Worm (Caenorhabditis elegans) whole organism, L4 larva: ENCODE data around the gene Y43F8B.23.
A peak's percentile ranks its signal among the peaks of the same experiment; 100 is the strongest.

ENCODE experiments used
- F49E8.2 ChIP-seq: sonication (generic microtip); optimal IDR thresholded peaks from 2 replicates; lab custom pipeline; 2016; ENCODE audit warnings: missing compliant biosample characterization, mild to moderate bottlenecking, missing genetic modification characterization, borderline replicate concordance
- T20F7.1 ChIP-seq: fragments of 200-800 bp; sonication (Bioruptor generic); optimal IDR thresholded peaks from 2 replicates; lab custom pipeline; 2018; ENCODE audit warnings: mild to moderate bottlenecking, missing genetic modification characterization, missing compliant biosample characterization
- Y105C5A.15 ChIP-seq: fragments of 200-800 bp; sonication (Bioruptor generic); IDR thresholded peaks from 2 replicates; pipeline ENCODE4 v1.3.6; 2022; ENCODE audit warnings: missing genetic modification characterization, missing compliant biosample characterization
- arid-1 ChIP-seq: fragments of 200-800 bp; sonication (Bioruptor generic); conservative IDR thresholded peaks from 2 replicates; pipeline ENCODE4 v1.3.6; 2022; ENCODE audit warnings: missing genetic modification reagents, missing genetic modification characterization, missing compliant biosample characterization
- attf-4 ChIP-seq: sonication (generic microtip); optimal IDR thresholded peaks from 3 replicates; lab custom pipeline; 2017; ENCODE audit warnings: missing biosample characterization, missing genetic modification characterization
- ceh-28 ChIP-seq: fragments of 150-350 bp; optimal IDR thresholded peaks from 2 replicates; lab custom pipeline; 2014; ENCODE audit warnings: missing biosample characterization, missing genetic modification reagents, missing genetic modification characterization
- ceh-62 ChIP-seq: sonication (generic microtip); optimal IDR thresholded peaks from 2 replicates; lab custom pipeline; 2017; ENCODE audit warnings: missing biosample characterization, missing genetic modification characterization
- ces-1 ChIP-seq: fragments of 150-350 bp; sonication (generic microtip); optimal IDR thresholded peaks from 4 replicates; lab custom pipeline; 2014; ENCODE audit warnings: missing biosample characterization, missing genetic modification reagents, missing genetic modification characterization
- daf-16 ChIP-seq, 3 experiments: sonication (generic microtip); optimal IDR thresholded peaks; 2 replicates each; lab custom pipeline; 2016 to 2017; ENCODE audit warnings: missing genetic modification characterization in 3 of 3, missing genetic modification reagents in 3 of 3, mild to moderate bottlenecking in 2 of 3, missing compliant biosample characterization in 2 of 3, missing biosample characterization in 1 of 3, moderate library complexity in 1 of 3
- daf-8 ChIP-seq: fragments of 200-800 bp; sonication (Bioruptor generic); IDR thresholded peaks from 2 replicates; pipeline ENCODE4 v1.3.6; 2022; ENCODE audit warnings: missing genetic modification characterization, missing compliant biosample characterization
- dmd-6 ChIP-seq: fragments of 200-800 bp; sonication (Bioruptor generic); IDR thresholded peaks from 2 replicates; pipeline ENCODE4 v1.3.6; 2022; ENCODE audit warnings: missing genetic modification reagents, missing genetic modification characterization, missing compliant biosample characterization
- dmd-8 ChIP-seq: fragments of 200-800 bp; sonication (Bioruptor generic); IDR thresholded peaks from 2 replicates; pipeline ENCODE4 v1.3.6; 2022; ENCODE audit warnings: missing genetic modification characterization, missing compliant biosample characterization
- dmd-9 ChIP-seq: fragments of 200-800 bp; sonication (Bioruptor generic); IDR thresholded peaks from 2 replicates; pipeline ENCODE4 v1.3.6; 2022; ENCODE audit warnings: missing genetic modification reagents, missing genetic modification characterization, missing compliant biosample characterization
- dve-1 ChIP-seq: sonication (generic microtip); optimal IDR thresholded peaks from 2 replicates; lab custom pipeline; 2017; ENCODE audit warnings: antibody characterized with exemption, mild to moderate bottlenecking, missing genetic modification characterization, missing compliant biosample characterization; ENCODE audit not compliant: insufficient read depth
- egl-27 ChIP-seq: sonication (generic microtip); optimal IDR thresholded peaks from 3 replicates; lab custom pipeline; 2017; ENCODE audit warnings: missing biosample characterization, missing genetic modification reagents, missing genetic modification characterization
- egl-43 ChIP-seq: fragments of 200-800 bp; sonication (Bioruptor generic); IDR thresholded peaks from 2 replicates; pipeline ENCODE4 v1.3.6; 2022; ENCODE audit warnings: missing genetic modification reagents, missing genetic modification characterization, missing compliant biosample characterization
- fkh-10 ChIP-seq: fragments of 150-350 bp; optimal IDR thresholded peaks from 2 replicates; lab custom pipeline; 2014; ENCODE audit warnings: missing biosample characterization, missing genetic modification reagents, missing genetic modification characterization
- gei-8 ChIP-seq: fragments of 200-800 bp; sonication (Bioruptor generic); optimal IDR thresholded peaks from 2 replicates; lab custom pipeline; 2018; ENCODE audit warnings: mild to moderate bottlenecking, missing genetic modification characterization, missing compliant biosample characterization
- hlh-11 ChIP-seq: fragments of 200-800 bp; sonication (Bioruptor generic); optimal IDR thresholded peaks from 2 replicates; lab custom pipeline; 2018; ENCODE audit warnings: mild to moderate bottlenecking, missing genetic modification characterization, missing compliant biosample characterization
- hlh-30 ChIP-seq: sonication (generic microtip); optimal IDR thresholded peaks from 2 replicates; lab custom pipeline; 2017; ENCODE audit warnings: antibody characterized with exemption, mild to moderate bottlenecking, missing genetic modification characterization, missing compliant biosample characterization; ENCODE audit not compliant: insufficient read depth
- hmg-1.1 ChIP-seq: fragments of 200-800 bp; sonication (Bioruptor generic); IDR thresholded peaks from 2 replicates; pipeline ENCODE4 v1.3.6; 2022; ENCODE audit warnings: missing genetic modification reagents, missing genetic modification characterization, missing compliant biosample characterization
- lin-13 ChIP-seq: fragments of 150-350 bp; optimal IDR thresholded peaks from 2 replicates; lab custom pipeline; 2014; ENCODE audit warnings: missing biosample characterization, missing genetic modification reagents, missing genetic modification characterization
- lin-29 ChIP-seq: fragments of 200-800 bp; sonication (Bioruptor generic); IDR thresholded peaks from 2 replicates; pipeline ENCODE4 v1.3.6; 2022; ENCODE audit warnings: missing genetic modification reagents, missing genetic modification characterization, missing compliant biosample characterization
- lin-38 ChIP-seq: fragments of 200-800 bp; sonication (Bioruptor generic); IDR thresholded peaks from 2 replicates; pipeline ENCODE4 v1.3.6; 2022; ENCODE audit warnings: missing genetic modification reagents, missing genetic modification characterization, missing compliant biosample characterization
- lsy-2 ChIP-seq, 2 experiments: fragments of 150-350 bp in 1 of 2; sonication (generic microtip) in 1 of 2; optimal IDR thresholded peaks; 2 replicates each; lab custom pipeline; 2014 to 2017; ENCODE audit warnings: missing biosample characterization in 2 of 2, missing genetic modification characterization in 2 of 2
- madf-5 ChIP-seq, 2 experiments: fragments of 200-800 bp; sonication (Bioruptor generic); IDR thresholded peaks; 2 replicates each; pipeline ENCODE4 v1.3.6; 2022; ENCODE audit warnings: missing compliant biosample characterization in 2 of 2, missing genetic modification characterization in 2 of 2
- mdl-1 ChIP-seq, 2 experiments: fragments of 150-350 bp in 1 of 2; sonication (generic microtip) in 1 of 2; optimal IDR thresholded peaks; 2 replicates each; lab custom pipeline; 2014 to 2017; ENCODE audit warnings: missing biosample characterization in 2 of 2, missing genetic modification characterization in 2 of 2
- mep-1 ChIP-seq: fragments of 150-350 bp; sonication (generic microtip); optimal IDR thresholded peaks from 3 replicates; lab custom pipeline; 2014; ENCODE audit warnings: missing biosample characterization, missing genetic modification characterization
- mxl-3 ChIP-seq: fragments of 200-800 bp; sonication (Bioruptor generic); optimal IDR thresholded peaks from 2 replicates; lab custom pipeline; 2018; ENCODE audit warnings: mild to moderate bottlenecking, missing genetic modification characterization, missing compliant biosample characterization
- nhr-102 ChIP-seq: sonication (generic microtip); optimal IDR thresholded peaks from 2 replicates; lab custom pipeline; 2016; ENCODE audit warnings: mild to moderate bottlenecking, missing genetic modification characterization, moderate library complexity, missing compliant biosample characterization
- nhr-11 ChIP-seq: fragments of 150-350 bp; optimal IDR thresholded peaks from 2 replicates; lab custom pipeline; 2014; ENCODE audit warnings: missing biosample characterization, missing genetic modification characterization
- nhr-25 ChIP-seq: sonication (generic microtip); optimal IDR thresholded peaks from 2 replicates; lab custom pipeline; 2017; ENCODE audit warnings: missing genetic modification characterization, mild to moderate bottlenecking, missing compliant biosample characterization, antibody characterized with exemption, moderate library complexity, borderline replicate concordance; ENCODE audit not compliant: insufficient read depth
- nhr-28 ChIP-seq: fragments of 150-350 bp; optimal IDR thresholded peaks from 2 replicates; lab custom pipeline; 2014; ENCODE audit warnings: missing biosample characterization, missing genetic modification characterization
- php-3 ChIP-seq: fragments of 200-800 bp; sonication (Bioruptor generic); IDR thresholded peaks from 2 replicates; pipeline ENCODE4 v1.3.6; 2022; ENCODE audit warnings: missing genetic modification reagents, missing genetic modification characterization, missing compliant biosample characterization
- pqm-1 ChIP-seq: sonication (generic microtip); optimal IDR thresholded peaks from 2 replicates; lab custom pipeline; 2017; ENCODE audit warnings: missing biosample characterization, missing genetic modification characterization
- rbr-2 ChIP-seq: sonication (generic microtip); optimal IDR thresholded peaks from 2 replicates; lab custom pipeline; 2016; ENCODE audit warnings: missing genotype, missing genetic modification characterization, missing compliant biosample characterization
- sdz-12 ChIP-seq: fragments of 200-800 bp; sonication (Bioruptor generic); optimal IDR thresholded peaks from 2 replicates; lab custom pipeline; 2018; ENCODE audit warnings: mild to moderate bottlenecking, missing genetic modification characterization, missing compliant biosample characterization
- set-16 ChIP-seq: fragments of 200-800 bp; sonication (Bioruptor generic); IDR thresholded peaks from 2 replicates; pipeline ENCODE4 v1.3.6; 2022; ENCODE audit warnings: missing genetic modification reagents, missing genetic modification characterization, missing compliant biosample characterization
- snpc-1.2 ChIP-seq: fragments of 200-800 bp; sonication (Bioruptor generic); IDR thresholded peaks from 2 replicates; pipeline ENCODE4 v1.3.6; 2022; ENCODE audit warnings: missing genetic modification reagents, missing genetic modification characterization, missing compliant biosample characterization
- spr-3 ChIP-seq: fragments of 200-800 bp; sonication (Bioruptor generic); optimal IDR thresholded peaks from 2 replicates; lab custom pipeline; 2018; ENCODE audit warnings: mild to moderate bottlenecking, missing genetic modification characterization, missing compliant biosample characterization
- tag-97 ChIP-seq: fragments of 200-800 bp; sonication (Bioruptor generic); IDR thresholded peaks from 2 replicates; pipeline ENCODE4 v1.3.6; 2022; ENCODE audit warnings: missing genetic modification characterization, missing compliant biosample characterization
- unc-62 ChIP-seq, 3 experiments: fragments of 150-350 bp in 1 of 3; sonication (generic microtip); optimal IDR thresholded peaks in 2 of 3; peaks in 1 of 3; 1 replicate in 1 of 3; 2 replicates in 2 of 3; lab custom pipeline; 2014 to 2017; ENCODE audit warnings: missing biosample characterization in 3 of 3, missing genetic modification characterization in 3 of 3, missing genetic modification reagents in 3 of 3, missing genotype in 1 of 3
- zip-11 ChIP-seq: fragments of 200-800 bp; sonication (Bioruptor generic); IDR thresholded peaks from 2 replicates; pipeline ENCODE4 v1.3.6; 2022; ENCODE audit warnings: missing genetic modification characterization, missing compliant biosample characterization
- zip-2 ChIP-seq: fragments of 150-350 bp; optimal IDR thresholded peaks from 2 replicates; lab custom pipeline; 2014; ENCODE audit warnings: missing biosample characterization, missing genetic modification characterization
- ztf-11 ChIP-seq: fragments of 150-350 bp; optimal IDR thresholded peaks from 2 replicates; lab custom pipeline; 2014; ENCODE audit warnings: missing biosample characterization, missing genetic modification characterization

Gene Y43F8B.23

DNA sequence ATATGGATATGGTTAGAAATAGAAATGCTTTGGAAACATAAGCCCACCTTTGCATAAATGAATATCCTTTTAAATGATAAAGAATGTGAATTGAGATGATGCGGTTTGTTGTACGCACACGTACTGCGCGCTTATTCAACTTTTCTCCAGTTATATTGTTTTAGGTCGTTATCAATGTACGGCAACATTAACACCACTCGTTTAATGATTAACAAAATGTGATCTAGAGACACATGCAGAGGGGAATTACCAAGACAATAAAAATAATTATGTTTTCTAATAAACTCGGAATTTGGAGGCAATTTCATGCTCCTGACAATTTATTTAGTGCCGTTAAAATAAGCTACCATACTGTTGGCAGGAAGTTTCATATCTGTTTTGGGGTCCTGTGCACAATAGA, 22.0 kb downstream of the Y43F8B.23 start, which contains the start of gene M04C3.1:
TSS of gene M04C3.1 (minus strand) at position 164 of the 400 bp plus-strand sequence.
- peak; percentile 66 for TF ChIP-seq dve-1
- TF ChIP-seq sdz-12: no peak
- no peak for TF ChIP-seq T20F7.1
- TF ChIP-seq lsy-2 (tag; optimal IDR thresholded peaks at IDR 0.05; lab: Kevin White, UChicago): peak in 1 of 2 experiments; percentile 5
- no peak for TF ChIP-seq lin-29 (GFP tag; lab: Robert Waterston, UW)
- TF ChIP-seq zip-11: no peak
- no peak for TF ChIP-seq egl-27 (tag; lab: Kevin White, UChicago)
- TF ChIP-seq hmg-1.1 (GFP tag; lab: Robert Waterston, UW): no peak
- no peak for TF ChIP-seq nhr-25 (tag; lab: Kevin White, UChicago)
- no peak for TF ChIP-seq mdl-1 (tag; optimal IDR thresholded peaks at IDR 0.05; lab: Kevin White, UChicago)
- no peak for TF ChIP-seq tag-97 (GFP tag; lab: Robert Waterston, UW)
- TF ChIP-seq ceh-28 (tag; lab: Kevin White, UChicago): no peak
- TF ChIP-seq ceh-62 (tag; lab: Kevin White, UChicago): no peak
- peak; percentile 22 for TF ChIP-seq hlh-30
- TF ChIP-seq daf-16 (GFP tag; optimal IDR thresholded peaks at IDR 0.05; lab: Kevin White, UChicago): no peak
- TF ChIP-seq daf-16 (tag; optimal IDR thresholded peaks at IDR 0.05; lab: Kevin White, UChicago): peak; percentile 71
- no peak for TF ChIP-seq dmd-9 (GFP tag; lab: Robert Waterston, UW)
- TF ChIP-seq nhr-102 (tag; lab: Kevin White, UChicago): no peak
- no peak for TF ChIP-seq arid-1
- peak; percentile 79 for TF ChIP-seq pqm-1
- no peak for TF ChIP-seq gei-8 (GFP tag; lab: Kevin White, UChicago)
- TF ChIP-seq nhr-11 (tag; lab: Kevin White, UChicago): no peak
- TF ChIP-seq rbr-2: no peak
- TF ChIP-seq php-3 (GFP tag; lab: Robert Waterston, UW): peak; percentile 72
- TF ChIP-seq dmd-6: peak; percentile 27; the same call in 1 of the 2 replicates
- no peak for TF ChIP-seq daf-8 (GFP tag; lab: Robert Waterston, UW)
- peak; percentile 49 for TF ChIP-seq nhr-28 (tag; lab: Kevin White, UChicago)
- TF ChIP-seq spr-3 (GFP tag; lab: Kevin White, UChicago): no peak
- no peak for TF ChIP-seq set-16 (GFP tag; lab: Robert Waterston, UW)
- TF ChIP-seq, all 104 proteins: peak for 8

DNA sequence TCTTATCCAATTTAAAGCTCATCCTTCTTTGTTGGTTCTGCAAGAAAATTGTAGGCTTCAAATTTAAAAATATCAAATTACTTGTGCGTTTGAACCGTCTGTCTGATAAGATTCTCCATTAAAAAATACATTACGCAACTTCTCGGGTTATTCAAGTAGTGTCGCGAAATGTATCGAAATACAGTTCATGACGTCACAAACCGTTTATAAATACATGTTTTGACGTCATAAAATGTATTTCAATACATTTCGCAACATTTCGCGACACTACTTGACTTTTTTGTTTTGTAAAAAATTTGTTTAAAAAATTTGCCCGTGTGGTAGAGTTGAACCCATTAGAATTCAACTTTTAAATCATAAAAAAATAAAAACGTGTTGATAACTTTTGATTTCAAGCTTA, 23.8 kb downstream of the Y43F8B.23 start:
- TF ChIP-seq lsy-2 (tag; optimal IDR thresholded peaks at IDR 0.05; lab: Kevin White, UChicago) (peak in 1 of 2 experiments; percentile 4), daf-16 (GFP tag; optimal IDR thresholded peaks at IDR 0.05; lab: Kevin White, UChicago) (no peak), daf-16 (tag; optimal IDR thresholded peaks at IDR 0.05; lab: Kevin White, UChicago) (peak; percentile 72), nhr-28 (tag; lab: Kevin White, UChicago) (peak; percentile 34), sdz-12 (no peak), dmd-8 (no peak), lin-13 (GFP tag; lab: Kevin White, UChicago) (no peak), dve-1 (peak; percentile 27)

DNA sequence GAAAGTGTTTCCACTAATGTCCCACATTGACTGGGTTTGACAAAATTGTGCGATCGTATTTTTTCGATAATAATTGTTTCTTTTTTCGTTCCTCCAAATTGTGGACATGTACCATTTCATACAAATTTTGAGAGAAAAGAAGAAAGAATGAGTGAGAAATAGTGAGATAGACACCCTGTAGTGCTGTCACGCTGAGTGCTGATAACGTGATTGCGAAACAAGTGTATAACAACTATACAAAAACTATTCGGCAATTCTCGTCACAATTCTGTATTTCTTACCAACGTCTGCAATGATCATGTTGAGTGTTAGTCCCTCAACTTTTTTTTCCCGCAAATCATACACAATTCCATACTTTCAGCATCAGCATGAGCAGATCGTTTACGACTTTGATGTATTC, 31.1 kb downstream of the Y43F8B.23 start, which contains the start of gene C25F9.14:
TSS of gene C25F9.14 (plus strand) at position 178 of the 400 bp plus-strand sequence.
- no peak for TF ChIP-seq ces-1 (GFP tag; lab: Kevin White, UChicago)
- TF ChIP-seq ztf-11 (tag; lab: Kevin White, UChicago): no peak
- no peak for TF ChIP-seq Y105C5A.15 (GFP tag; lab: Robert Waterston, UW)
- TF ChIP-seq zip-2: no peak
- TF ChIP-seq attf-4 (tag; lab: Kevin White, UChicago): no peak
- TF ChIP-seq daf-8 (GFP tag; lab: Robert Waterston, UW): no peak
- no peak for TF ChIP-seq gei-8 (GFP tag; lab: Kevin White, UChicago)
- TF ChIP-seq tag-97 (GFP tag; lab: Robert Waterston, UW): no peak
- no peak for TF ChIP-seq mep-1 (tag; lab: Kevin White, UChicago)
- TF ChIP-seq hlh-30: peak; percentile 20
- 0 out of 2 replicates have a peak, but pooled peaks have one; percentile 17 for TF ChIP-seq dmd-6
- TF ChIP-seq F49E8.2 (tag; lab: Kevin White, UChicago): no peak
- no peak for TF ChIP-seq egl-43 (GFP tag; lab: Robert Waterston, UW)
- peak; percentile 59 for TF ChIP-seq nhr-28 (tag; lab: Kevin White, UChicago)
- peak; percentile 19 for TF ChIP-seq mxl-3 (GFP tag; lab: Kevin White, UChicago)
- TF ChIP-seq madf-5 (GFP tag; IDR thresholded peaks at IDR 0.05; lab: Robert Waterston, UW): no peak
- TF ChIP-seq zip-11: no peak
- no peak for TF ChIP-seq unc-62 (GFP tag; optimal IDR thresholded peaks at IDR 0.05 in 1 of 2; lab: Kevin White, UChicago)
- no peak for TF ChIP-seq unc-62 (tag; optimal IDR thresholded peaks at IDR 0.05; lab: Kevin White, UChicago)
- TF ChIP-seq fkh-10 (GFP tag; lab: Kevin White, UChicago): no peak
- no peak for TF ChIP-seq dve-1
- TF ChIP-seq lin-38 (GFP tag; lab: Robert Waterston, UW): no peak
- TF ChIP-seq pqm-1: peak; percentile 56
- peak; percentile 12 for TF ChIP-seq hlh-11 (tag; lab: Kevin White, UChicago)
- TF ChIP-seq snpc-1.2 (GFP tag; lab: Robert Waterston, UW): no peak
